Worm (Caenorhabditis elegans): ENCODE data around the gene T28D9.11.

The T28D9.11 gene

DNA sequence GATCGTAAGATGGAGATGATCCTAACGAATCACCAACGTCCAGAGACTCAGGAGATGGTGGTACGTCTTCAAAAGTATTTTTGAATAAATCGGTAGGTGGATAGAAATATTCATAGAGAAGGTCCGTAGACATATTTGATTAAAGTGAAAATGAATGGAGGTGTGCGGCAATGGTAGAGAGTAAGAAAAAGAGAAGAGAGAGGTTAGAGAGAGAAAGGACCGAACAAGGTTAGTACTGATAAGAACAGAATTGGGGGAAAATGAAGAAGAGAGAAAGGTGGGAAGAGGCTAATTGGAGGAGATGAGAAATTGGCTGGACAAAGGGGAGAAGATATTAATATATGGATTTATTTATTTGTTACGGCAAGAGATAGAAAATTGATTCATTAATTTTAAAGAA lies 42.1 kb downstream of the T28D9.11 start, which contains the start of gene nhr-22:
Gene nhr-22, minus strand, starts transcription at position 137 of the 400 bp plus-strand sequence.
- no peak for TF ChIP-seq elt-3 (tag; optimal IDR thresholded peaks at IDR 0.05)
- TF ChIP-seq zip-8 (tag; optimal IDR thresholded peaks at IDR 0.05) = no peak
- TF ChIP-seq blmp-1 (tag; optimal IDR thresholded peaks at IDR 0.05) = no peak
- TF ChIP-seq unc-39 (tag; optimal IDR thresholded peaks at IDR 0.05) = no peak

DNA sequence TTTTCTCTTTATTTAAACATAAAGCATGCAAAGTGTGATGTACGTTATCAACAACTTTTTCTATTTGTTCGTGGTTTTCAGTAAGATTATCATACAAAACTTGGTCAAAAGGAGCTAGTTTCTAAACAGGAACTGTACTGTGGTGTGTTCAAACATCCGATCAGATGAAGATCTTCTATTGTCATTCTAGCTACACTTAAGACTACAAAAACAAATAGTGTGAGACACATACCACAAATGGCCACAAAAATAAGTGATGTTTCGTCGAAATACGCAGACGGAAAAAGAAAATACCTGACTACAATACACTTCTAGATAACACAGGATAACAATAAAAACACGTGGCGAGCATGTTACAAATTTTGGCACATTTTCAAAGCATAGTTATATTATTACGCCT lies 43.1 kb downstream of the T28D9.11 start:
- TF ChIP-seq blmp-1 (tag; optimal IDR thresholded peaks at IDR 0.05) (no peak), lin-13 (tag; optimal IDR thresholded peaks at IDR 0.05) (no peak), lin-32 (GFP tag; optimal IDR thresholded peaks at IDR 0.05) (no peak), mls-2 (tag; optimal IDR thresholded peaks at IDR 0.05) (no peak), zip-8 (tag; optimal IDR thresholded peaks at IDR 0.05) (no peak), sem-2 (GFP tag; optimal IDR thresholded peaks at IDR 0.05) (no peak), elt-3 (tag; optimal IDR thresholded peaks at IDR 0.05) (no peak), snpc-4 (tag; optimal IDR thresholded peaks at IDR 0.05) (no peak), ces-1 (GFP tag; optimal IDR thresholded peaks at IDR 0.05) (no peak), nhr-2 (tag; optimal IDR thresholded peaks at IDR 0.05) (no peak), ceh-39 (tag; optimal IDR thresholded peaks at IDR 0.05) (no peak), ceh-83 (GFP tag; optimal IDR thresholded peaks at IDR 0.05) (no peak), lsy-2 (tag; optimal IDR thresholded peaks at IDR 0.05) (no peak), nhr-237 (tag; optimal IDR thresholded peaks at IDR 0.05) (no peak), cnd-1 (tag; optimal IDR thresholded peaks at IDR 0.05) (no peak), nhr-28 (tag; optimal IDR thresholded peaks at IDR 0.05) (no peak), ceh-43 (GFP tag; optimal IDR thresholded peaks at IDR 0.05) (no peak), M03D4.4 (tag; optimal IDR thresholded peaks at IDR 0.05) (no peak), drap-1 (GFP tag; optimal IDR thresholded peaks at IDR 0.05) (no peak), unc-62 (GFP tag; optimal IDR thresholded peaks at IDR 0.05) (no peak)

DNA sequence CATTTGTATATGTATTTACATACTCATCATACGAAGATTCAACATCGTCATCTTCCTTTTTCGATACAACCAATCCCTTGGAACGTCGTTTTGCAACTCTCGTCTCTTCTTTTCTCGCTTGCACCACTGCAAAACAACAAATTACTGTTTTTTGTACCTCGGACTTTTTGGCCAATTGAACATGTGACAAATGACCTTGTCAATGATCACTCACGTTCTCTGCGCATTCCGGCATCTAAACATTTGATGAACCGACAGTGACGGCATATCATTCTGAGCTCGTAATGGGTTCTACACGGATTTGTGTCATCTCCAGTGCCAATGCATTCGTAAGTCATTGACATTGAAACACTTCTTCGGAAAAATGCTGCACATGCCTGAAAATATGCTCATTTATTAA lies 43.6 kb downstream of the T28D9.11 start:
- no peak for TF ChIP-seq elt-3 (tag; optimal IDR thresholded peaks at IDR 0.05)
- TF ChIP-seq ces-1 (GFP tag; optimal IDR thresholded peaks at IDR 0.05) = no peak
- TF ChIP-seq zip-8 (tag; optimal IDR thresholded peaks at IDR 0.05) = no peak
- no peak for TF ChIP-seq lsy-2 (tag; optimal IDR thresholded peaks at IDR 0.05)
- TF ChIP-seq lin-13 (tag; optimal IDR thresholded peaks at IDR 0.05) = no peak
- no peak for TF ChIP-seq nhr-237 (tag; optimal IDR thresholded peaks at IDR 0.05)
- no peak for TF ChIP-seq snpc-4 (tag; optimal IDR thresholded peaks at IDR 0.05)

DNA sequence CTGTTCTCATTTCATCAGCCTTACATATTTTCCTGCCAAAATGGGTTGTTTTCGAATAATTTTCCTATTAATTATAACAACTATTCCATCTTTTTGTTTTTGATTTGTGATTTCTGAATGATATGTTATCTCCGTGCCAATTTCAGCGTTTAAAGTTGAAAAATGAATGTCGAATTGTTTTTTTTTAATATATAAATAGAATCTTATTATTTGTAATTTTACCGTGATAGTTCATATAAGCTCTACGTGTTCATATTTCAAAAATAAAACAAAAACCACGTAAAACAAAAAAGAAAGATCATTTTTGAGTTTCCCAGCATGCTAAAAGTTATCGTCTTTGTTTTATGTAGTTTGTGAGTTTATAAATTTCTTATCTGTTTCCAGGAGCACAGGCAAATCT lies 48.1 kb downstream of the T28D9.11 start, which contains the start of gene K06A1.2:
Gene K06A1.2, plus strand, starts transcription at position 301 of the 400 bp plus-strand sequence.
- TF ChIP-seq unc-120 (tag; optimal IDR thresholded peaks at IDR 0.05; ENCODE audit: poor library complexity, severe bottlenecking) (no peak), nhr-2 (tag; optimal IDR thresholded peaks at IDR 0.05) (no peak), nhr-12 (tag; optimal IDR thresholded peaks at IDR 0.05) (no peak), drap-1 (GFP tag; optimal IDR thresholded peaks at IDR 0.05) (no peak), elt-1 (tag; optimal IDR thresholded peaks at IDR 0.05; ENCODE audit: borderline replicate concordance, insufficient read depth) (no peak), ceh-43 (GFP tag; optimal IDR thresholded peaks at IDR 0.05) (no peak), sptf-1 (tag; optimal IDR thresholded peaks at IDR 0.05) (no peak), flh-1 (GFP tag; optimal IDR thresholded peaks at IDR 0.05) (no peak), ceh-39 (tag; optimal IDR thresholded peaks at IDR 0.05) (no peak), ceh-83 (GFP tag; optimal IDR thresholded peaks at IDR 0.05) (no peak), lin-13 (tag; optimal IDR thresholded peaks at IDR 0.05) (no peak), lsy-2 (tag; optimal IDR thresholded peaks at IDR 0.05) (no peak), lin-32 (GFP tag; optimal IDR thresholded peaks at IDR 0.05) (no peak), unc-62 (GFP tag; optimal IDR thresholded peaks at IDR 0.05) (no peak), bed-3 (GFP tag; optimal IDR thresholded peaks at IDR 0.05) (no peak), ces-1 (GFP tag; optimal IDR thresholded peaks at IDR 0.05) (no peak), snpc-4 (tag; optimal IDR thresholded peaks at IDR 0.05) (no peak), blmp-1 (tag; optimal IDR thresholded peaks at IDR 0.05) (no peak), unc-39 (tag; optimal IDR thresholded peaks at IDR 0.05) (no peak)

All from whole organism, mixed stage, embryonic.